Worm (Caenorhabditis elegans): ENCODE data around the gene C16C10.9.

The C16C10.9 gene

DNA sequence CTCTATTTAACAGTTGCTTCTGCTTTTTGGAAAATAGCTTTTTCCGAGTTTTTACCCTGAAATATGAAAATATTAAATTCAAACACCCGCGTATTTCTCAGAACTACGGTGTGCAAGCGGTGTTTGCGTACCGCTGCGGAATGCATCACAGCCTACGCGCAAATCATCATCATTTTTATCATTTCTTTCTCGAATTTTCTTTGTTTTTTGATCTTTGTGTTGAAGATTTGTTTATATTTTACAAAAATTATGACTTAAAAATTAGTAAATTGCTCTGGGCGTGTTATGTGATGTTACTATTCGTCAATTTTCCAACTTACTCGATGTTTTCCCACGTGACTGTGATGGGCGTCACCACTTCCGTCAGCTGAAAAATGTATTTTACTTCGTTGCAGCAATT lies 6.3 kb downstream of the C16C10.9 start (continued):
- TF ChIP-seq F37D6.2 (tag; optimal IDR thresholded peaks at IDR 0.05) (no peak), aha-1 (tag) (no peak), dpl-1 (GFP tag; optimal IDR thresholded peaks at IDR 0.05) (peak; percentile 97), dmd-8 (GFP tag; IDR thresholded peaks at IDR 0.05) (no peak), hmg-1.1 (GFP tag; IDR thresholded peaks at IDR 0.05) (peak; percentile 51; the same call in 1 of the 2 replicates), nhr-6 (tag; optimal IDR thresholded peaks at IDR 0.05) (no peak), zfp-3 (GFP tag; conservative IDR thresholded peaks at IDR 0.05) (no peak), nhr-76 (tag; optimal IDR thresholded peaks at IDR 0.05) (no peak), fos-1 (tag; optimal IDR thresholded peaks at IDR 0.05) (no peak), mes-2 (tag; optimal IDR thresholded peaks at IDR 0.05; ENCODE audit: poor library complexity, severe bottlenecking) (peak; percentile 83), vab-7 (GFP tag; IDR thresholded peaks at IDR 0.05) (no peak), madf-9 (GFP tag; conservative IDR thresholded peaks at IDR 0.05) (no peak), spr-1 (tag; optimal IDR thresholded peaks at IDR 0.05) (no peak), tra-1 (GFP tag; IDR thresholded peaks at IDR 0.05) (no peak), daf-16 (GFP tag; optimal IDR thresholded peaks at IDR 0.05) (no peak), daf-16 (tag; optimal IDR thresholded peaks at IDR 0.05) (peak; percentile 65), nhr-102 (tag; optimal IDR thresholded peaks at IDR 0.05) (no peak), daf-19 (GFP tag; conservative IDR thresholded peaks at IDR 0.05) (no peak), dmd-6 (GFP tag; IDR thresholded peaks at IDR 0.05) (peak; percentile 49), lin-13 (GFP tag; optimal IDR thresholded peaks at IDR 0.05) (peak; percentile 4), ctbp-1 (GFP tag; IDR thresholded peaks at IDR 0.05) (peak; percentile 48; the same call in 1 of the 2 replicates), F10B5.3 (tag; optimal IDR thresholded peaks at IDR 0.05) (no peak), nhr-28 (tag; optimal IDR thresholded peaks at IDR 0.05) (peak; percentile 68), arid-1 (GFP tag; conservative IDR thresholded peaks at IDR 0.05) (no peak), saeg-2 (GFP tag; IDR thresholded peaks at IDR 0.05) (no peak), aly-2 (tag; optimal IDR thresholded peaks at IDR 0.05) (no peak), spr-3 (GFP tag; optimal IDR thresholded peaks at IDR 0.05) (no peak), daf-12 (tag; optimal IDR thresholded peaks at IDR 0.05) (no peak), lin-29 (GFP tag; IDR thresholded peaks at IDR 0.05) (no peak), ceh-20 (GFP tag; IDR thresholded peaks at IDR 0.05) (no peak), egl-43 (GFP tag; IDR thresholded peaks at IDR 0.05) (no peak), gei-8 (GFP tag; optimal IDR thresholded peaks at IDR 0.05) (no peak), Y48G9A.11 (GFP tag; IDR thresholded peaks at IDR 0.05) (no peak), T20F7.1 (GFP tag; optimal IDR thresholded peaks at IDR 0.05) (peak; percentile 53), lir-3 (tag; optimal IDR thresholded peaks at IDR 0.05) (no peak), ZK337.2 (GFP tag; IDR thresholded peaks at IDR 0.05) (no peak), php-3 (GFP tag; IDR thresholded peaks at IDR 0.05) (no peak), nhr-77 (tag; optimal IDR thresholded peaks at IDR 0.05) (peak; percentile 47), hlh-30 (tag; optimal IDR thresholded peaks at IDR 0.05; ENCODE audit: insufficient read depth) (peak; percentile 85), nhr-25 (tag; optimal IDR thresholded peaks at IDR 0.05; ENCODE audit: borderline replicate concordance, insufficient read depth) (no peak), zip-11 (GFP tag; IDR thresholded peaks at IDR 0.05) (no peak), nhr-111 (GFP tag; optimal IDR thresholded peaks at IDR 0.05) (no peak), ceh-82 (tag; optimal IDR thresholded peaks at IDR 0.05) (no peak), skn-1 (tag; optimal IDR thresholded peaks at IDR 0.05) (no peak), egl-27 (tag; optimal IDR thresholded peaks at IDR 0.05) (no peak), jun-1 (tag; optimal IDR thresholded peaks at IDR 0.05) (peak; percentile 16), Y5F2A.4 (GFP tag; optimal IDR thresholded peaks at IDR 0.05) (no peak), fkh-10 (GFP tag; optimal IDR thresholded peaks at IDR 0.05) (no peak), dmd-9 (GFP tag; IDR thresholded peaks at IDR 0.05) (no peak)

All from whole organism, L4 larva.